Worm (Caenorhabditis elegans): ENCODE data around the gene fipr-15.

DNA sequence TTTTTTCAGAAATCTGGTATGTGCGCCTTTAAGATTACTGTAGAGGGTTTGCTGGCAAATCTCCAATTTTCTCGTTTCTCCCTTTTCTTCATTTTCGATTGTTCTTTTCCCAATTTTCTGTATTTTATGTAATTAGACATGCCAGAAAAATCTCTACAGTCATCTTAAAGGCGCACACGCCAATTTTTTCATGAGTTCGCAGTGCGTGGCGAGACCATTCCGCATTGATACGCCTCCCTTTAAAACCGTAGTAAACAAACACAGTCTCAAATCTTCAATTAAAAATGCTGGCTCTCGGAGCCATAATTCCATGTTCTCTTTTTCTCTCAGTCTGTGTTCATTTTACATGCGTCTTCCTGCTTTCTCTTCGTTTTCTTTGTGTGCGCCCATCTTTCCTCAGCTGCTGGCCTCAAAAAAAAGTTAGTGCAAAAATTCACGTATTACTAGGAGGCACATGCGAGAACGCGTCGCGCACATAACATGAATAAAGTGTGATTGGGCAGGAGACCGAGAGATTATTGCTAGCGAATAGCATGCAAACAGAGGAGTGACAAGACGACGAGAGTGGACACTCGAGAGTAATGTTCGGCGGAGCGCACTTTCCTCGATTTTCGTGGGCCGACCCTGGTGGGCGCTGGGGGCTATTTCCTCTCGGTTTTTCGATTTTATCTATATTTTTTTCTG lies 38.7 kb downstream of the fipr-15 start:
- no peak for TF ChIP-seq nfya-1 (tag; optimal IDR thresholded peaks at IDR 0.05; ENCODE audit: borderline replicate concordance, insufficient read depth)
- no peak for TF ChIP-seq unc-62 (GFP tag; optimal IDR thresholded peaks at IDR 0.05)
- TF ChIP-seq ama-1 (optimal IDR thresholded peaks at IDR 0.05) = no peak
- no peak for TF ChIP-seq ama-1 (GFP tag; optimal IDR thresholded peaks at IDR 0.05)
- no peak for TF ChIP-seq pha-4 (tag; optimal IDR thresholded peaks at IDR 0.05)
- TF ChIP-seq rec-8 (tag; optimal IDR thresholded peaks at IDR 0.05) = no peak
